Worm (Caenorhabditis elegans) whole organism, L4/young adult: ENCODE results near the gene shw-3.

Source experiments
- W03F9.2 ChIP-seq: fragments of 150-350 bp; optimal IDR thresholded peaks from 2 replicates; lab custom pipeline; 2014; ENCODE audit warnings: missing biosample characterization, missing genetic modification characterization
- dao-5 ChIP-seq: sonication (generic microtip); optimal IDR thresholded peaks from 2 replicates; lab custom pipeline; 2016; ENCODE audit warnings: missing genotype, missing genetic modification characterization, moderate library complexity, missing compliant biosample characterization
- him-1 ChIP-seq: sonication (generic microtip); optimal IDR thresholded peaks from 2 replicates; lab custom pipeline; 2016; ENCODE audit warnings: missing genotype, missing genetic modification reagents, missing genetic modification characterization, missing compliant biosample characterization

DNA sequence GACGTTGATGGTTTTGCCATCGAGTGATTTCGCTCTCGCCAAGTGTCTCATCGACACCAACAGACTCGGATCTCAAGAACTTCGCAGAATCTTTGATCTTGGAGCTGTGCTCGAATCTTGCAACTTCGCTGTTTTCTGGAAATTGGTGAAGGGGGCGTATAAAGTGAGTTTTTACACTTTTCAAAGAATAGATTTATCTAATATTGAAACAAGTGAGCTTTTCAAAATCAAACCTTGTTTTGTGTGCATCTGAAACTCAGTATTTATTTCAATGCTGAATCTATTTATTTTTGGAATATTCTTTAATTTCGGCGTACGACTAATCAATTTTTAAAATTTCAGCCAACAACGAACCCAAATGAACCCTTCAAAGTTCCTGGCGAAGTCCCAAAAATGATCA, 32.7 kb downstream of the shw-3 start:
- TF ChIP-seq him-1: no peak
- TF ChIP-seq W03F9.2: no peak
- TF ChIP-seq dao-5 (tag; lab: Kevin White, UChicago): no peak
